Fruit fly (Drosophila melanogaster) whole organism, wandering third instar larva: Measurements from ENCODE around the gene CG8326.

Source experiments
- Abd-B ChIP-seq: fragments of >200 bp; optimal IDR thresholded peaks from 2 replicates; lab custom pipeline; 2017; ENCODE audit warnings: missing biosample characterization, missing genetic modification characterization
- CG32264 ChIP-seq: fragments of 200-800 bp; sonication (Bioruptor generic); optimal IDR thresholded peaks from 2 replicates; lab custom pipeline; 2016; ENCODE audit warnings: missing biosample characterization, missing genetic modification characterization
- CG9705 ChIP-seq: fragments of 200-800 bp; sonication (Bioruptor generic); optimal IDR thresholded peaks from 2 replicates; lab custom pipeline; 2018; ENCODE audit warnings: missing biosample characterization, mild to moderate bottlenecking, missing genetic modification characterization
- CrebA ChIP-seq: fragments of 200-800 bp; sonication (Bioruptor generic); optimal IDR thresholded peaks from 2 replicates; lab custom pipeline; 2016; ENCODE audit warnings: missing biosample characterization, mild to moderate bottlenecking, missing genetic modification characterization, borderline replicate concordance
- Dfd ChIP-seq: fragments of >200 bp; optimal IDR thresholded peaks from 2 replicates; lab custom pipeline; 2017; ENCODE audit warnings: missing biosample characterization, missing genetic modification characterization
- Dif ChIP-seq: fragments of 200-275, 200-300 bp; sonication (Bioruptor generic); optimal IDR thresholded peaks from 2 replicates; lab custom pipeline; 2018; ENCODE audit warnings: missing biosample characterization, missing genetic modification characterization; ENCODE audit not compliant: partially characterized antibody
- GATAd ChIP-seq: sonication (Bioruptor generic); optimal IDR thresholded peaks from 2 replicates; lab custom pipeline; 2016; ENCODE audit warnings: missing biosample characterization, missing genetic modification characterization
- HLH106 ChIP-seq: fragments of 200-800 bp; optimal IDR thresholded peaks from 3 replicates; lab custom pipeline; 2019; ENCODE audit warnings: missing biosample characterization, mild to moderate bottlenecking, missing genetic modification characterization, moderate library complexity
- Hnf4 ChIP-seq: fragments of 200-800 bp; sonication (Bioruptor generic); optimal IDR thresholded peaks from 2 replicates; lab custom pipeline; 2016; ENCODE audit warnings: missing biosample characterization, mild to moderate bottlenecking, missing genetic modification characterization
- Hr78 ChIP-seq: fragments of >200 bp; optimal IDR thresholded peaks from 2 replicates; lab custom pipeline; 2017; ENCODE audit warnings: missing biosample characterization, missing genetic modification characterization
- Hr83 ChIP-seq: fragments of 200-300 bp; sonication (Bioruptor generic); optimal IDR thresholded peaks from 2 replicates; lab custom pipeline; 2016; ENCODE audit warnings: missing biosample characterization, mild to moderate bottlenecking, missing genetic modification characterization, moderate library complexity; ENCODE audit not compliant: poor library complexity, severe bottlenecking
- Jra ChIP-seq: sonication (Bioruptor generic); optimal IDR thresholded peaks from 2 replicates; lab custom pipeline; 2016; ENCODE audit warnings: missing biosample characterization, missing genetic modification characterization
- Mio ChIP-seq: sonication (Bioruptor generic); optimal IDR thresholded peaks from 2 replicates; lab custom pipeline; 2016; ENCODE audit warnings: missing biosample characterization, missing genetic modification characterization
- Myc ChIP-seq: fragments of >200 bp; optimal IDR thresholded peaks from 2 replicates; lab custom pipeline; 2017
- N ChIP-seq: fragments of >200 bp; optimal IDR thresholded peaks from 2 replicates; lab custom pipeline; 2018; ENCODE audit warnings: missing biosample characterization, missing external identifiers, missing genetic modification characterization
- OdsH ChIP-seq: fragments of 200-800 bp; sonication (Bioruptor generic); optimal IDR thresholded peaks from 2 replicates; lab custom pipeline; 2016; ENCODE audit warnings: missing biosample characterization, mild to moderate bottlenecking, missing genetic modification characterization
- Rel ChIP-seq, 2 experiments: fragments of 200-800 bp; sonication (Bioruptor generic) in 1 of 2; optimal IDR thresholded peaks; 2 replicates in 1 of 2; 3 replicates in 1 of 2; lab custom pipeline; 2016 to 2019; ENCODE audit warnings: mild to moderate bottlenecking in 2 of 2, missing biosample characterization in 2 of 2, missing genetic modification characterization in 2 of 2, moderate library complexity in 1 of 2
- Sp1 ChIP-seq: fragments of 200-800 bp; sonication (Bioruptor generic); optimal IDR thresholded peaks from 3 replicates; lab custom pipeline; 2019; ENCODE audit warnings: missing biosample characterization, mild to moderate bottlenecking, missing genetic modification characterization, moderate library complexity
- Vsx2 ChIP-seq: fragments of 200-300, 225-300 bp; sonication (Bioruptor generic); optimal IDR thresholded peaks from 2 replicates; lab custom pipeline; 2018; ENCODE audit warnings: missing biosample characterization, missing genetic modification characterization; ENCODE audit not compliant: partially characterized antibody
- br ChIP-seq: fragments of 200-800 bp; sonication (Bioruptor generic); optimal IDR thresholded peaks from 2 replicates; lab custom pipeline; 2016; ENCODE audit warnings: missing biosample characterization, missing genetic modification characterization
- brk ChIP-seq: fragments of 200-800 bp; sonication (Bioruptor generic); optimal IDR thresholded peaks from 2 replicates; lab custom pipeline; 2016; ENCODE audit warnings: missing biosample characterization, mild to moderate bottlenecking, missing genetic modification characterization
- dl ChIP-seq, 2 experiments: fragments of 175-275, 200-275 bp in 1 of 2; fragments of 200-275 bp in 1 of 2; sonication (Bioruptor generic); optimal IDR thresholded peaks; lab custom pipeline; 2018; ENCODE audit warnings: mild to moderate bottlenecking in 2 of 2, missing biosample characterization in 2 of 2, missing genetic modification characterization in 2 of 2, moderate library complexity in 2 of 2; ENCODE audit not compliant: partially characterized antibody in 2 of 2, insufficient read depth in 1 of 2
- dmrt93B ChIP-seq: fragments of 200-800 bp; sonication (Bioruptor generic); optimal IDR thresholded peaks from 2 replicates; lab custom pipeline; 2018; ENCODE audit warnings: missing biosample characterization, mild to moderate bottlenecking, missing genetic modification characterization
- dsf ChIP-seq: sonication (Bioruptor generic); optimal IDR thresholded peaks from 2 replicates; lab custom pipeline; 2016; ENCODE audit warnings: missing biosample characterization, missing genetic modification characterization, borderline replicate concordance
- ey ChIP-seq: fragments of 200-800 bp; sonication (Bioruptor generic); optimal IDR thresholded peaks from 2 replicates; lab custom pipeline; 2016; ENCODE audit warnings: missing biosample characterization, missing genetic modification characterization
- foxo ChIP-seq, 2 experiments: fragments of 200-800 bp; sonication (Bioruptor generic); optimal IDR thresholded peaks; 2 replicates in 1 of 2; 3 replicates in 1 of 2; lab custom pipeline; 2016 to 2017; ENCODE audit warnings: missing biosample characterization in 2 of 2, missing genetic modification characterization in 2 of 2
- fru ChIP-seq: fragments of 200-800 bp; sonication (Bioruptor generic); optimal IDR thresholded peaks from 3 replicates; lab custom pipeline; 2016; ENCODE audit warnings: missing biosample characterization, mild to moderate bottlenecking, missing genetic modification characterization
- h ChIP-seq: fragments of 200-800 bp; sonication (Bioruptor generic); optimal IDR thresholded peaks from 3 replicates; lab custom pipeline; 2016; ENCODE audit warnings: missing biosample characterization, mild to moderate bottlenecking, missing genetic modification characterization
- jim ChIP-seq: fragments of 175-275, 200-325 bp; sonication (Bioruptor generic); optimal IDR thresholded peaks from 2 replicates; lab custom pipeline; 2016; ENCODE audit warnings: missing biosample characterization, mild to moderate bottlenecking, missing genetic modification characterization
- lola ChIP-seq: fragments of >200 bp; optimal IDR thresholded peaks from 2 replicates; lab custom pipeline; 2017; ENCODE audit warnings: missing biosample characterization, missing genetic modification characterization
- pan ChIP-seq: fragments of >200 bp; optimal IDR thresholded peaks from 2 replicates; lab custom pipeline; 2017
- psq ChIP-seq: fragments of 200-800 bp; sonication (Bioruptor generic); optimal IDR thresholded peaks from 3 replicates; lab custom pipeline; 2017; ENCODE audit warnings: missing biosample characterization, mild to moderate bottlenecking, missing genetic modification characterization, moderate library complexity
- rgr ChIP-seq: fragments of 200-800 bp; sonication (Bioruptor generic); optimal IDR thresholded peaks from 3 replicates; lab custom pipeline; 2016; ENCODE audit warnings: missing biosample characterization, mild to moderate bottlenecking, missing genetic modification characterization
- sage ChIP-seq: fragments of 200-800 bp; sonication (Bioruptor generic); optimal IDR thresholded peaks from 2 replicates; lab custom pipeline; 2016; ENCODE audit warnings: missing biosample characterization, mild to moderate bottlenecking, missing genetic modification characterization
- sv ChIP-seq: fragments of 200-800 bp; sonication (Bioruptor generic); optimal IDR thresholded peaks from 3 replicates; lab custom pipeline; 2016; ENCODE audit warnings: missing biosample characterization, missing genetic modification characterization
- tai ChIP-seq: sonication (Bioruptor generic); optimal IDR thresholded peaks from 2 replicates; lab custom pipeline; 2016; ENCODE audit warnings: missing biosample characterization, missing genetic modification characterization
- usp ChIP-seq: fragments of >200 bp; optimal IDR thresholded peaks from 2 replicates; lab custom pipeline; 2017; ENCODE audit warnings: missing biosample characterization, missing genetic modification characterization
- woc ChIP-seq: sonication (Bioruptor generic); optimal IDR thresholded peaks from 2 replicates; lab custom pipeline; 2016; ENCODE audit warnings: missing biosample characterization, mild to moderate bottlenecking, missing genetic modification characterization

CG8326 gene

dm6 chrX:17599330-17599729 lies 30.0 kb downstream of the CG8326 start, which contains the start of gene X11L (continued):
- peak; percentile 82 for TF ChIP-seq br (GFP tag; lab: Kevin White, UChicago)
- no peak for TF ChIP-seq CrebA
- TF ChIP-seq fru (GFP tag; lab: Kevin White, UChicago), result peak; percentile 82
- peak; percentile 39 for TF ChIP-seq sage
- no peak for TF ChIP-seq N (GFP tag; lab: Kevin White, UChicago)
- no peak for TF ChIP-seq dl (GFP tag; optimal IDR thresholded peaks at IDR 0.05; lab: Kevin White, UChicago; ENCODE audit: insufficient read depth in 1 of 2, partially characterized antibody in 2 of 2)
- TF ChIP-seq Dfd (GFP tag; lab: Kevin White, UChicago), result no peak
- peak; percentile 59 for TF ChIP-seq brk (GFP tag; lab: Kevin White, UChicago)
- no peak for TF ChIP-seq jim (GFP tag; lab: Kevin White, UChicago)
- TF ChIP-seq Vsx2 (GFP tag; lab: Kevin White, UChicago), result no peak
- TF ChIP-seq Mio (GFP tag; lab: Kevin White, UChicago), result no peak
- TF ChIP-seq tai, result no peak
- peak; percentile 86 for TF ChIP-seq ey
- TF ChIP-seq rgr, result peak; percentile 85
- no peak for TF ChIP-seq lola (GFP tag; lab: Kevin White, UChicago)
- TF ChIP-seq Dif, result no peak
- no peak for TF ChIP-seq Abd-B (GFP tag; lab: Kevin White, UChicago)
- TF ChIP-seq GATAd (GFP tag; lab: Kevin White, UChicago), result peak; percentile 31
- TF ChIP-seq Myc, result peak; percentile 54
- TF ChIP-seq, all 38 proteins: peak for 23

DNA sequence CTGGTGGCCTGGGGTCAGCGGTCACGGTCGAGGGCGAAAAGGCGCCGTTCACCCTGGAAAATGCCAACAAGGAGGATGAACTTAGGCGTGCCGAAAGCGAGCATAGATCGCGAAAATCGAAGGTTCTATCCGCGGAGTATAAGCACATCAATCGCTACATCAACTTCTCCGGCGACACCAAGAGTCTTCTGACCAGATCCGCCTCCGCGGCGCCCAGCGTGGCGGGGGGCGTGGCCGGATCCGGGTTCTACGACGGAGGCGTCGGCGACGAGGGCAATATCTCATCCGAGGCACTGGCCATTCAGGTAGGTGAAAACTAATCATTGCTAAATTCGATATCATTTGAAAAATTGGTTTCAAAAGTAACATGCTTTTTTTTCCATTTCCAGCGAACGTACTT lies 31.7 kb downstream of the CG8326 start:
- peak; percentile 94 for TF ChIP-seq Dfd (GFP tag; lab: Kevin White, UChicago)
- TF ChIP-seq GATAd (GFP tag; lab: Kevin White, UChicago), result no peak
- no peak for TF ChIP-seq foxo (GFP tag; optimal IDR thresholded peaks at IDR 0.05; lab: Kevin White, UChicago)
- TF ChIP-seq N (GFP tag; lab: Kevin White, UChicago), result no peak
- no peak for TF ChIP-seq Hr78 (GFP tag; lab: Kevin White, UChicago)
- TF ChIP-seq Dif, result no peak
- no peak for TF ChIP-seq h (GFP tag; lab: Kevin White, UChicago)
- no peak for TF ChIP-seq Hr83 (GFP tag; lab: Kevin White, UChicago)
- TF ChIP-seq, all 38 proteins: peak for 1

dm6 chrX:17595822-17596221 lies 33.5 kb downstream of the CG8326 start:
- TF ChIP-seq h (GFP tag; lab: Kevin White, UChicago), result peak; percentile 92
- TF ChIP-seq fru (GFP tag; lab: Kevin White, UChicago), result peak; percentile 81
- TF ChIP-seq Rel (GFP tag; optimal IDR thresholded peaks at IDR 0.05; lab: Kevin White, UChicago), result peak; percentile 55
- peak; percentile 30 for TF ChIP-seq Rel (tag; optimal IDR thresholded peaks at IDR 0.05; lab: Kevin White, UChicago)
- TF ChIP-seq jim (GFP tag; lab: Kevin White, UChicago), result no peak
- TF ChIP-seq dl (GFP tag; optimal IDR thresholded peaks at IDR 0.05; lab: Kevin White, UChicago; ENCODE audit: insufficient read depth in 1 of 2, partially characterized antibody in 2 of 2), result no peak
- peak; percentile 86 for TF ChIP-seq rgr
- peak; percentile 14 for TF ChIP-seq CG32264 (GFP tag; lab: Kevin White, UChicago)
- peak; percentile 78 for TF ChIP-seq sage
- TF ChIP-seq Dfd (GFP tag; lab: Kevin White, UChicago), result no peak
- no peak for TF ChIP-seq Abd-B (GFP tag; lab: Kevin White, UChicago)
- no peak for TF ChIP-seq N (GFP tag; lab: Kevin White, UChicago)
- TF ChIP-seq lola (GFP tag; lab: Kevin White, UChicago), result no peak
- no peak for TF ChIP-seq CG9705 (GFP tag; lab: Kevin White, UChicago)
- peak; percentile 41 for TF ChIP-seq pan (lab: Kevin White, UChicago)
- TF ChIP-seq foxo (GFP tag; optimal IDR thresholded peaks at IDR 0.05; lab: Kevin White, UChicago), result peak in 1 of 2 experiments; percentile 88
- no peak for TF ChIP-seq Vsx2 (GFP tag; lab: Kevin White, UChicago)
- TF ChIP-seq usp (GFP tag; lab: Kevin White, UChicago), result no peak
- peak; percentile 80 for TF ChIP-seq Sp1
- no peak for TF ChIP-seq Myc
- no peak for TF ChIP-seq tai
- TF ChIP-seq dmrt93B (GFP tag; lab: Kevin White, UChicago), result peak; percentile 73
- peak; percentile 69 for TF ChIP-seq woc (GFP tag; lab: Kevin White, UChicago)
- TF ChIP-seq dsf (GFP tag; lab: Kevin White, UChicago), result peak; percentile 49
- no peak for TF ChIP-seq GATAd (GFP tag; lab: Kevin White, UChicago)
- TF ChIP-seq Jra (GFP tag; lab: Kevin White, UChicago), result peak; percentile 64
- TF ChIP-seq HLH106 (tag; lab: Kevin White, UChicago), result peak; percentile 85
- peak; percentile 80 for TF ChIP-seq psq (GFP tag; lab: Kevin White, UChicago)
- TF ChIP-seq Hr83 (GFP tag; lab: Kevin White, UChicago), result peak; percentile 32
- TF ChIP-seq br (GFP tag; lab: Kevin White, UChicago), result peak; percentile 83
- TF ChIP-seq sv, result peak; percentile 76
- TF ChIP-seq ey, result peak; percentile 82
- TF ChIP-seq Hr78 (GFP tag; lab: Kevin White, UChicago), result no peak
- TF ChIP-seq OdsH (GFP tag; lab: Kevin White, UChicago), result peak; percentile 87
- TF ChIP-seq Dif, result no peak
- TF ChIP-seq CrebA, result no peak
- TF ChIP-seq Hnf4 (GFP tag; lab: Kevin White, UChicago), result peak; percentile 82
- TF ChIP-seq brk (GFP tag; lab: Kevin White, UChicago), result peak; percentile 74
- no peak for TF ChIP-seq Mio (GFP tag; lab: Kevin White, UChicago)
